Worm (Caenorhabditis elegans): ENCODE measurements around the gene taf-13.

Gene taf-13

ce11 chrII:10598039-10598438 lies 7.4 kb downstream of the taf-13 start, which contains the start of gene C14A4.8 (continued):
- TF ChIP-seq lin-35 (GFP tag; optimal IDR thresholded peaks at IDR 0.05) (no peak), ztf-4 (tag; optimal IDR thresholded peaks at IDR 0.05) (no peak)

ce11 chrII:10596462-10596861 lies 8.9 kb downstream of the taf-13 start, which contains the start of gene C14A4.7:
Gene C14A4.7 (minus strand): TSS chrII:10596562.
- no peak for TF ChIP-seq ceh-82 (tag; optimal IDR thresholded peaks at IDR 0.05)
- no peak for TF ChIP-seq C04F5.9 (tag; optimal IDR thresholded peaks at IDR 0.05)
- TF ChIP-seq lir-3 (tag; optimal IDR thresholded peaks at IDR 0.05; ENCODE audit: poor library complexity): no peak
- no peak for TF ChIP-seq sptf-1 (tag; optimal IDR thresholded peaks at IDR 0.05)
- TF ChIP-seq efl-3 (GFP tag; optimal IDR thresholded peaks at IDR 0.05): no peak
- TF ChIP-seq elt-2 (tag; optimal IDR thresholded peaks at IDR 0.05): peak; percentile 16

ce11 chrII:10594758-10595157 lies 10.7 kb downstream of the taf-13 start, which contains the start of gene C14A4.6:
Gene C14A4.6 (minus strand): TSS chrII:10594776.
- TF ChIP-seq zip-4 (GFP tag; optimal IDR thresholded peaks at IDR 0.05): no peak
- TF ChIP-seq ces-1 (GFP tag; optimal IDR thresholded peaks at IDR 0.05): no peak
- TF ChIP-seq ceh-88 (GFP tag; IDR thresholded peaks at IDR 0.05): no peak
- TF ChIP-seq nhr-77 (tag; optimal IDR thresholded peaks at IDR 0.05): no peak
- no peak for TF ChIP-seq Y116A8C.19 (tag; optimal IDR thresholded peaks at IDR 0.05; ENCODE audit: borderline replicate concordance)
- TF ChIP-seq pqm-1 (tag; optimal IDR thresholded peaks at IDR 0.05): peak; percentile 34
- no peak for TF ChIP-seq rnt-1 (tag; optimal IDR thresholded peaks at IDR 0.05)
- TF ChIP-seq nhr-11 (tag; optimal IDR thresholded peaks at IDR 0.05): no peak
- TF ChIP-seq ztf-4 (tag; optimal IDR thresholded peaks at IDR 0.05): no peak
- TF ChIP-seq unc-62 (GFP tag; optimal IDR thresholded peaks at IDR 0.05): no peak
- TF ChIP-seq lin-35 (GFP tag; optimal IDR thresholded peaks at IDR 0.05): peak in 1 of 2 experiments; percentile 46
- TF ChIP-seq elt-2 (tag; optimal IDR thresholded peaks at IDR 0.05): peak; percentile 79
- no peak for TF ChIP-seq ceh-82 (tag; optimal IDR thresholded peaks at IDR 0.05)
- TF ChIP-seq nhr-90 (tag; optimal IDR thresholded peaks at IDR 0.05; ENCODE audit: poor library complexity): no peak
- TF ChIP-seq blmp-1 (tag; optimal IDR thresholded peaks at IDR 0.05): no peak
- TF ChIP-seq nhr-19 (GFP tag; conservative IDR thresholded peaks at IDR 0.05): no peak
- no peak for TF ChIP-seq skn-1 (tag; optimal IDR thresholded peaks at IDR 0.05)
- no peak for TF ChIP-seq nhr-20 (tag; optimal IDR thresholded peaks at IDR 0.05)
- TF ChIP-seq mab-9 (GFP tag; IDR thresholded peaks at IDR 0.05): no peak
- no peak for TF ChIP-seq alr-1 (tag; optimal IDR thresholded peaks at IDR 0.05; ENCODE audit: borderline replicate concordance)

ce11 chrII:10594312-10594711 lies 11.1 kb downstream of the taf-13 start:
- TF ChIP-seq lin-15B (tag; optimal IDR thresholded peaks at IDR 0.05) (no peak), fkh-8 (tag; optimal IDR thresholded peaks at IDR 0.05) (no peak), sup-37 (GFP tag; optimal IDR thresholded peaks at IDR 0.05) (no peak), nhr-47 (tag; optimal IDR thresholded peaks at IDR 0.05) (no peak), lsy-2 (tag; optimal IDR thresholded peaks at IDR 0.05) (no peak), Y116A8C.19 (tag; optimal IDR thresholded peaks at IDR 0.05; ENCODE audit: borderline replicate concordance) (no peak), mab-9 (GFP tag; IDR thresholded peaks at IDR 0.05) (no peak)

ce11 chrII:10592452-10592851 lies 13.0 kb downstream of the taf-13 start, which contains the start of gene crn-5:
Gene crn-5 (plus strand): TSS chrII:10592752.
- TF ChIP-seq nhr-77 (tag; optimal IDR thresholded peaks at IDR 0.05) (no peak), unc-30 (tag; optimal IDR thresholded peaks at IDR 0.05) (no peak), dpl-1 (GFP tag; optimal IDR thresholded peaks at IDR 0.05) (no peak), nhr-76 (tag; optimal IDR thresholded peaks at IDR 0.05) (no peak), zag-1 (tag; optimal IDR thresholded peaks at IDR 0.05) (no peak), unc-98 (GFP tag; IDR thresholded peaks at IDR 0.05) (no peak), ceh-90 (tag; optimal IDR thresholded peaks at IDR 0.05) (no peak), swsn-7 (tag; optimal IDR thresholded peaks at IDR 0.05) (no peak), C16A3.4 (tag; optimal IDR thresholded peaks at IDR 0.05) (no peak), dsc-1 (tag; optimal IDR thresholded peaks at IDR 0.05) (no peak), sup-37 (GFP tag; optimal IDR thresholded peaks at IDR 0.05) (no peak), fos-1 (tag; optimal IDR thresholded peaks at IDR 0.05) (no peak), sox-4 (tag; optimal IDR thresholded peaks at IDR 0.05) (no peak), lin-39 (tag; optimal IDR thresholded peaks at IDR 0.05) (no peak), xbp-1 (tag; optimal IDR thresholded peaks at IDR 0.05) (no peak), nhr-12 (tag; optimal IDR thresholded peaks at IDR 0.05) (no peak), C34B4.2 (tag; optimal IDR thresholded peaks at IDR 0.05) (no peak), skn-1 (tag; optimal IDR thresholded peaks at IDR 0.05) (no peak)
